Worm (Caenorhabditis elegans) whole organism, L3 larva: ENCODE results near the gene T21H3.1.

Experiments used
- R02D3.7 ChIP-seq: fragments of 150-350 bp; optimal IDR thresholded peaks from 2 replicates; lab custom pipeline; 2014; ENCODE audit warnings: missing biosample characterization, missing genetic modification characterization
- ZK546.5 ChIP-seq: sonication (generic microtip); optimal IDR thresholded peaks from 2 replicates; lab custom pipeline; 2017; ENCODE audit warnings: missing biosample characterization, missing genetic modification characterization
- aly-2 ChIP-seq: fragments of 150-350 bp; optimal IDR thresholded peaks from 2 replicates; lab custom pipeline; 2014; ENCODE audit warnings: missing biosample characterization, missing genetic modification characterization
- ama-1 ChIP-seq: fragments of 150-350 bp; optimal IDR thresholded peaks from 2 replicates; lab custom pipeline; 2018
- ceh-16 ChIP-seq: sonication (generic microtip); optimal IDR thresholded peaks from 2 replicates; lab custom pipeline; 2017; ENCODE audit warnings: missing biosample characterization, missing genetic modification characterization
- ceh-28 ChIP-seq: fragments of 150-350 bp; optimal IDR thresholded peaks from 2 replicates; lab custom pipeline; 2014; ENCODE audit warnings: missing biosample characterization, missing genetic modification reagents, missing genetic modification characterization
- ceh-82 ChIP-seq: fragments of 150-350 bp; optimal IDR thresholded peaks from 2 replicates; lab custom pipeline; 2014; ENCODE audit warnings: missing biosample characterization, missing genetic modification characterization
- ceh-9 ChIP-seq: sonication (generic microtip); optimal IDR thresholded peaks from 2 replicates; lab custom pipeline; 2018; ENCODE audit warnings: missing biosample characterization, missing genetic modification characterization
- daf-12 ChIP-seq: fragments of 150-350 bp; optimal IDR thresholded peaks from 2 replicates; lab custom pipeline; 2014; ENCODE audit warnings: missing biosample characterization, missing genetic modification reagents, missing genetic modification characterization
- egl-27 ChIP-seq: sonication (generic microtip); optimal IDR thresholded peaks from 4 replicates; lab custom pipeline; 2017; ENCODE audit warnings: missing biosample characterization, missing genetic modification reagents, missing genetic modification characterization
- egl-5 ChIP-seq: fragments of 150-350 bp; optimal IDR thresholded peaks from 2 replicates; lab custom pipeline; 2017; ENCODE audit warnings: missing biosample characterization, missing genetic modification reagents, missing genetic modification characterization, inconsistent platforms
- elt-1 ChIP-seq: fragments of 150-350 bp; optimal IDR thresholded peaks from 2 replicates; lab custom pipeline; 2014; ENCODE audit warnings: missing biosample characterization, missing genetic modification characterization
- elt-2 ChIP-seq: sonication (generic microtip); optimal IDR thresholded peaks from 2 replicates; lab custom pipeline; 2016; ENCODE audit warnings: missing genetic modification reagents, mild to moderate bottlenecking, missing genetic modification characterization, missing compliant biosample characterization
- elt-3 ChIP-seq, 3 experiments: fragments of 150-350 bp in 1 of 3; sonication (generic microtip) in 2 of 3; optimal IDR thresholded peaks; 2 replicates in 2 of 3; 4 replicates in 1 of 3; lab custom pipeline; 2014 to 2017; ENCODE audit warnings: missing biosample characterization in 3 of 3, missing genetic modification characterization in 3 of 3
- eor-1 ChIP-seq, 2 experiments: fragments of 150-350 bp; optimal IDR thresholded peaks; 2 replicates each; lab custom pipeline; 2014 to 2018; ENCODE audit warnings: missing biosample characterization in 2 of 2, missing genetic modification characterization in 2 of 2
- fkh-10 ChIP-seq: sonication (generic microtip); optimal IDR thresholded peaks from 2 replicates; lab custom pipeline; 2017; ENCODE audit warnings: missing biosample characterization, missing genetic modification reagents, missing genetic modification characterization
- fkh-2 ChIP-seq: fragments of 150-350 bp; optimal IDR thresholded peaks from 2 replicates; lab custom pipeline; 2014; ENCODE audit warnings: missing biosample characterization, missing genetic modification reagents, missing genetic modification characterization
- fos-1 ChIP-seq: fragments of 150-350 bp; optimal IDR thresholded peaks from 2 replicates; lab custom pipeline; 2014; ENCODE audit warnings: missing biosample characterization, missing genetic modification characterization
- hmg-11 ChIP-seq: sonication (generic microtip); optimal IDR thresholded peaks from 2 replicates; lab custom pipeline; 2016; ENCODE audit warnings: missing genetic modification characterization, missing compliant biosample characterization
- jun-1 ChIP-seq: fragments of 150-350 bp; optimal IDR thresholded peaks from 2 replicates; lab custom pipeline; 2014; ENCODE audit warnings: missing biosample characterization, missing genetic modification reagents, missing genetic modification characterization
- lin-15B ChIP-seq: fragments of 150-350 bp; optimal IDR thresholded peaks from 2 replicates; lab custom pipeline; 2014; ENCODE audit warnings: missing biosample characterization, missing genetic modification characterization
- lin-39 ChIP-seq: fragments of 150-350 bp; optimal IDR thresholded peaks from 2 replicates; lab custom pipeline; 2018; ENCODE audit warnings: missing biosample characterization, missing genetic modification reagents, missing genetic modification characterization
- lsy-12 ChIP-seq: sonication (generic microtip); optimal IDR thresholded peaks from 2 replicates; lab custom pipeline; 2016; ENCODE audit warnings: mild to moderate bottlenecking, missing genetic modification characterization, missing compliant biosample characterization
- mdl-1 ChIP-seq: fragments of 150-350 bp; optimal IDR thresholded peaks from 2 replicates; lab custom pipeline; 2014; ENCODE audit warnings: missing biosample characterization, missing genetic modification characterization
- mml-1 ChIP-seq: fragments of 150-350 bp; sonication (generic microtip); optimal IDR thresholded peaks from 3 replicates; lab custom pipeline; 2014; ENCODE audit warnings: missing biosample characterization, missing genetic modification characterization
- nfya-1 ChIP-seq: sonication (generic microtip); optimal IDR thresholded peaks from 2 replicates; lab custom pipeline; 2017; ENCODE audit warnings: missing genetic modification characterization, mild to moderate bottlenecking, missing compliant biosample characterization, antibody characterized with exemption, moderate library complexity; ENCODE audit not compliant: insufficient read depth
- nhr-11 ChIP-seq: fragments of 150-350 bp; optimal IDR thresholded peaks from 2 replicates; lab custom pipeline; 2014; ENCODE audit warnings: missing biosample characterization, missing genetic modification characterization
- nhr-12 ChIP-seq: fragments of 150-350 bp; optimal IDR thresholded peaks from 2 replicates; lab custom pipeline; 2014; ENCODE audit warnings: missing biosample characterization, missing genetic modification characterization
- nhr-23 ChIP-seq: fragments of 150-350 bp; optimal IDR thresholded peaks from 2 replicates; lab custom pipeline; 2014; ENCODE audit warnings: missing biosample characterization, missing genetic modification reagents, missing genetic modification characterization
- nhr-237 ChIP-seq: fragments of 150-350 bp; optimal IDR thresholded peaks from 2 replicates; lab custom pipeline; 2014; ENCODE audit warnings: missing biosample characterization, missing genetic modification characterization
- nhr-25 ChIP-seq: sonication (generic microtip); optimal IDR thresholded peaks from 2 replicates; lab custom pipeline; 2017; ENCODE audit warnings: missing biosample characterization, missing genetic modification characterization
- nhr-28 ChIP-seq: fragments of 150-350 bp; optimal IDR thresholded peaks from 2 replicates; lab custom pipeline; 2014; ENCODE audit warnings: missing biosample characterization, missing genetic modification characterization
- nhr-43 ChIP-seq: sonication (generic microtip); optimal IDR thresholded peaks from 2 replicates; lab custom pipeline; 2016; ENCODE audit warnings: mild to moderate bottlenecking, missing genetic modification characterization, missing compliant biosample characterization; ENCODE audit not compliant: poor library complexity, severe bottlenecking
- nhr-67 ChIP-seq: fragments of 150-350 bp; optimal IDR thresholded peaks from 2 replicates; lab custom pipeline; 2014; ENCODE audit warnings: missing biosample characterization, missing genetic modification characterization
- nhr-76 ChIP-seq: fragments of 150-350 bp; sonication (generic microtip); optimal IDR thresholded peaks from 5 replicates; lab custom pipeline; 2014; ENCODE audit warnings: missing biosample characterization, missing genetic modification characterization
- nhr-77 ChIP-seq: fragments of 150-350 bp; optimal IDR thresholded peaks from 2 replicates; lab custom pipeline; 2014; ENCODE audit warnings: missing biosample characterization, missing genetic modification characterization
- pha-4 ChIP-seq: fragments of 150-350 bp; optimal IDR thresholded peaks from 2 replicates; lab custom pipeline; 2014; ENCODE audit warnings: missing biosample characterization, missing genetic modification reagents, missing genetic modification characterization
- pqm-1 ChIP-seq: fragments of 150-350 bp; optimal IDR thresholded peaks from 2 replicates; lab custom pipeline; 2017; ENCODE audit warnings: missing biosample characterization, missing genetic modification characterization, inconsistent platforms
- sea-2 ChIP-seq: fragments of 150-350 bp; sonication (generic microtip); optimal IDR thresholded peaks from 4 replicates; lab custom pipeline; 2014; ENCODE audit warnings: missing biosample characterization, missing genetic modification reagents, missing genetic modification characterization
- skn-1 ChIP-seq: fragments of 150-350 bp; optimal IDR thresholded peaks from 2 replicates; lab custom pipeline; 2014; ENCODE audit warnings: missing biosample characterization, missing genetic modification characterization
- snpc-4 ChIP-seq: fragments of 150-350 bp; optimal IDR thresholded peaks from 2 replicates; lab custom pipeline; 2014; ENCODE audit warnings: missing biosample characterization, missing genetic modification characterization
- tbx-2 ChIP-seq: sonication (generic microtip); optimal IDR thresholded peaks from 2 replicates; lab custom pipeline; 2016; ENCODE audit warnings: mild to moderate bottlenecking, missing genetic modification characterization, missing compliant biosample characterization
- unc-39 ChIP-seq: sonication (generic microtip); optimal IDR thresholded peaks from 4 replicates; lab custom pipeline; 2017; ENCODE audit warnings: missing biosample characterization, missing genetic modification characterization
- unc-62 ChIP-seq: fragments of 150-350 bp; sonication (generic microtip); optimal IDR thresholded peaks from 4 replicates; lab custom pipeline; 2014; ENCODE audit warnings: missing biosample characterization, missing genetic modification reagents, missing genetic modification characterization
- zag-1 ChIP-seq: fragments of 150-350 bp; optimal IDR thresholded peaks from 2 replicates; lab custom pipeline; 2014; ENCODE audit warnings: missing biosample characterization, missing genetic modification characterization
- ztf-11 ChIP-seq: fragments of 150-350 bp; optimal IDR thresholded peaks from 2 replicates; lab custom pipeline; 2014; ENCODE audit warnings: missing biosample characterization, missing genetic modification characterization
- ztf-4 ChIP-seq: fragments of 150-350 bp; optimal IDR thresholded peaks from 2 replicates; lab custom pipeline; 2014; ENCODE audit warnings: missing biosample characterization, missing genetic modification characterization

The T21H3.1 gene

DNA sequence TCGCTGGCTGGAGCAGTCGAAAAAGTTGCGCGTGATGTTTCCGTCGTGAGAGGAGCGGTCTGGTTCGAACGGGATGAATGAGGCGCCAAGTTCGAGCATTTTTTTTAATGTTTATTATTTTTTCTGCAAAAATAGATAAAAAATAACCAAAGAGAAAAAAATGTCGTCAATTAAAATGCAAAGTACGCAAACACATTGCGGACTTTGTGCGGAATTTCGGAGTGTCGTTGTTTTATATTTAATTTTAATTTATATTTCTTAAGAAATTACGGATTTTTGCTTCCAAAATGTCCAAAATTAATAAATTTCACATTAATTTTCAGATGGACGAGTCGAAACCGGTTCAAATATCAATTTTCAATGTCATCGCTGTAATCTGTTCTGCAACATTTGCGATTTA is 19.5 kb downstream of the T21H3.1 start, which contains the start of the genes wrb-1 and Y50D4A.4:
TSS of gene wrb-1 (plus strand) at position 78 of the 400 bp plus-strand sequence.
TSS of gene Y50D4A.4 (minus strand) at position 133 of the 400 bp plus-strand sequence.
- TF ChIP-seq unc-62 (GFP tag; lab: Kevin White, UChicago), result no peak
- TF ChIP-seq ceh-28 (tag; lab: Kevin White, UChicago), result no peak
- no peak for TF ChIP-seq sea-2 (GFP tag; lab: Kevin White, UChicago)
- peak; percentile 56 for TF ChIP-seq nfya-1 (tag; lab: Kevin White, UChicago)
- TF ChIP-seq fos-1 (tag; lab: Kevin White, UChicago), result no peak
- TF ChIP-seq skn-1 (tag; lab: Kevin White, UChicago), result no peak
- peak; percentile 22 for TF ChIP-seq egl-5 (tag; lab: Kevin White, UChicago)
- TF ChIP-seq zag-1 (tag; lab: Kevin White, UChicago), result no peak
- no peak for TF ChIP-seq nhr-237
- TF ChIP-seq ZK546.5 (tag; lab: Kevin White, UChicago), result no peak
- TF ChIP-seq elt-1 (tag; lab: Kevin White, UChicago), result no peak
- TF ChIP-seq unc-39, result no peak
- no peak for TF ChIP-seq nhr-43 (tag; lab: Kevin White, UChicago)
- TF ChIP-seq nhr-77 (tag; lab: Kevin White, UChicago), result no peak
- no peak for TF ChIP-seq nhr-76 (tag; lab: Kevin White, UChicago)
- TF ChIP-seq ztf-11, result no peak
- peak; percentile 16 for TF ChIP-seq elt-2
- TF ChIP-seq tbx-2 (tag; lab: Kevin White, UChicago), result no peak
- TF ChIP-seq R02D3.7 (tag; lab: Kevin White, UChicago), result peak; percentile 66
- no peak for TF ChIP-seq nhr-11 (tag; lab: Kevin White, UChicago)
- no peak for TF ChIP-seq ama-1 (lab: Kevin White, UChicago)
- TF ChIP-seq fkh-2 (tag; lab: Kevin White, UChicago), result no peak
- no peak for TF ChIP-seq ceh-9 (tag; lab: Kevin White, UChicago)
- TF ChIP-seq mml-1 (tag; lab: Kevin White, UChicago), result no peak
- no peak for TF ChIP-seq pqm-1 (tag; lab: Kevin White, UChicago)
- no peak for TF ChIP-seq nhr-67
- no peak for TF ChIP-seq fkh-10 (GFP tag; lab: Kevin White, UChicago)
- TF ChIP-seq nhr-23, result peak; percentile 83
- TF ChIP-seq hmg-11, result peak; percentile 50
- no peak for TF ChIP-seq jun-1 (tag; lab: Kevin White, UChicago)
- peak; percentile 76 for TF ChIP-seq lin-15B (tag; lab: Kevin White, UChicago)
- TF ChIP-seq egl-27 (tag; lab: Kevin White, UChicago), result no peak
- TF ChIP-seq nhr-12 (tag; lab: Kevin White, UChicago), result no peak
- no peak for TF ChIP-seq ceh-16 (tag; lab: Kevin White, UChicago)
- TF ChIP-seq ceh-82 (tag; lab: Kevin White, UChicago), result no peak
- TF ChIP-seq pha-4, result peak; percentile 87
- TF ChIP-seq aly-2 (tag; lab: Kevin White, UChicago), result no peak
- no peak for TF ChIP-seq lin-39
- peak in 1 of 2 experiments; percentile 60 for TF ChIP-seq eor-1 (tag; optimal IDR thresholded peaks at IDR 0.05; lab: Kevin White, UChicago)
- no peak for TF ChIP-seq daf-12 (tag; lab: Kevin White, UChicago)
- no peak for TF ChIP-seq lsy-12 (tag; lab: Kevin White, UChicago)
- no peak for TF ChIP-seq ztf-4 (tag; lab: Kevin White, UChicago)
- TF ChIP-seq snpc-4 (tag; lab: Kevin White, UChicago), result peak; percentile 71
- no peak for TF ChIP-seq elt-3 (tag; optimal IDR thresholded peaks at IDR 0.05; lab: Kevin White, UChicago)
- TF ChIP-seq mdl-1 (tag; lab: Kevin White, UChicago), result no peak
- TF ChIP-seq nhr-25 (tag; lab: Kevin White, UChicago), result no peak
- no peak for TF ChIP-seq nhr-28 (tag; lab: Kevin White, UChicago)
